Worm (Caenorhabditis elegans) whole organism, L1 larva: ENCODE results near the gene tbx-8.

Experiments used
- C34B4.2 ChIP-seq: sonication (generic microtip); optimal IDR thresholded peaks from 2 replicates; lab custom pipeline; 2017; ENCODE audit warnings: mild to moderate bottlenecking, missing genetic modification characterization, missing compliant biosample characterization
- ceh-82 ChIP-seq, 3 experiments: fragments of 150-350 bp in 1 of 3; sonication (generic microtip) in 2 of 3; optimal IDR thresholded peaks; 2 replicates each; lab custom pipeline; 2014 to 2017; ENCODE audit warnings: missing biosample characterization in 3 of 3, missing genetic modification characterization in 3 of 3
- egl-13 ChIP-seq: sonication (generic microtip); optimal IDR thresholded peaks from 2 replicates; lab custom pipeline; 2016; ENCODE audit warnings: missing genotype, missing genetic modification reagents, missing genetic modification characterization, missing compliant biosample characterization
- fos-1 ChIP-seq: fragments of 150-350 bp; optimal IDR thresholded peaks from 2 replicates; lab custom pipeline; 2014; ENCODE audit warnings: missing biosample characterization, missing genetic modification characterization
- lin-35 ChIP-seq, 2 experiments: fragments of 150-350 bp; optimal IDR thresholded peaks; 2 replicates each; lab custom pipeline; 2014; ENCODE audit warnings: missing biosample characterization in 2 of 2, missing genetic modification characterization in 2 of 2, missing genetic modification reagents in 2 of 2
- skn-1 ChIP-seq: fragments of 150-350 bp; optimal IDR thresholded peaks from 2 replicates; lab custom pipeline; 2014; ENCODE audit warnings: missing biosample characterization, missing genetic modification characterization
- zag-1 ChIP-seq: fragments of 150-350 bp; optimal IDR thresholded peaks from 2 replicates; lab custom pipeline; 2014; ENCODE audit warnings: missing biosample characterization, missing genetic modification characterization
- ztf-4 ChIP-seq: fragments of 150-350 bp; optimal IDR thresholded peaks from 2 replicates; lab custom pipeline; 2014; ENCODE audit warnings: missing biosample characterization, missing genetic modification characterization

DNA sequence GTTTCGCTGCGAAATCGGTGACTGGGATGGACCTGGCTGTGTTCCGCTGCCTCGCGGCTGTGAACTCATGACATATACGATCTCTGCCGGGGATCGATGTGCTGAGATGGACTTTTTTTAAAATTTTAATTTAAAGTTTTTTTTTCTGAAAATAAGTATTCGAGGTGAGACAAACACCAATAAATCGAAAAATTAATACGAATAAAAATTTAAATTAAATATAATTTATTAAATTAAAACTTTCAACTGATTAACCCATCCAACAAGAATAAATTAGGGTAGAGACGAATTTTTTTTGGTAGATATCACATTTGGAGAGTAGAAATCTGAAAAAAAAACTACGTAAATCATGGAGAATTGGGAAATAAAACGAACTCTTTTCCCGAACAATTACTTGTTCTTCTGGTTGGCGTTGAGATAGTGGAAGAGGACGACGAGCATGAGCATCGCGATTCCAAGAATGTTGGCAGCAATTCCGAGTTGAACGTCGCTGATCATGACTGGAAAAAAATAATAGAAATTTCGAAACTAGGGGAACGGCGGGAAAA lies 29.0 kb upstream of the tbx-8 start, which contains the start of the genes unc-50 and ostf-4:
- TF ChIP-seq lin-35 (GFP tag; optimal IDR thresholded peaks at IDR 0.05; lab: Kevin White, UChicago) (no peak), egl-13 (tag; lab: Kevin White, UChicago) (no peak), C34B4.2 (tag; lab: Kevin White, UChicago) (no peak), zag-1 (tag; lab: Kevin White, UChicago) (no peak), fos-1 (tag; lab: Kevin White, UChicago) (no peak), ztf-4 (tag; lab: Kevin White, UChicago) (no peak), ceh-82 (tag; optimal IDR thresholded peaks at IDR 0.05; lab: Kevin White, UChicago) (no peak), skn-1 (no peak)
